Worm (Caenorhabditis elegans): ENCODE results near the gene dhs-25.

- TF ChIP-seq nfyb-1 (GFP tag; IDR thresholded peaks at IDR 0.05) (no peak), sea-2 (GFP tag; IDR thresholded peaks at IDR 0.05) (no peak)
Observed at ce11 chrX:1443556-1444243, 42.6 kb upstream of the dhs-25 start.

Data from whole organism, young adult.